Worm (Caenorhabditis elegans) whole organism, L4 larva: ENCODE measurements around the gene ztf-25.

ENCODE experiments used
- F26F4.8 ChIP-seq: fragments of 200-800 bp; sonication (Bioruptor generic); conservative IDR thresholded peaks from 2 replicates; pipeline ENCODE4 v1.3.6; 2022; ENCODE audit warnings: missing genetic modification characterization, missing compliant biosample characterization
- R02D3.7 ChIP-seq: fragments of 150-350 bp; sonication (generic microtip); optimal IDR thresholded peaks from 3 replicates; lab custom pipeline; 2014; ENCODE audit warnings: missing biosample characterization, missing genetic modification characterization
- T20F7.1 ChIP-seq: fragments of 200-800 bp; sonication (Bioruptor generic); optimal IDR thresholded peaks from 2 replicates; lab custom pipeline; 2018; ENCODE audit warnings: mild to moderate bottlenecking, missing genetic modification characterization, missing compliant biosample characterization
- Y75B8A.6 ChIP-seq: fragments of 200-800 bp; sonication (Bioruptor generic); IDR thresholded peaks from 2 replicates; pipeline ENCODE4 v1.3.6; 2022; ENCODE audit warnings: missing genetic modification reagents, missing genetic modification characterization, missing compliant biosample characterization
- ZK337.2 ChIP-seq: fragments of 200-800 bp; sonication (Bioruptor generic); IDR thresholded peaks from 2 replicates; pipeline ENCODE4 v1.3.6; 2022; ENCODE audit warnings: missing genetic modification reagents, missing genetic modification characterization, missing compliant biosample characterization
- aha-1 ChIP-seq: fragments of 150-350 bp; peaks from one replicate; lab custom pipeline; 2014; ENCODE audit warnings: missing biosample characterization, missing genetic modification characterization
- arid-1 ChIP-seq: fragments of 200-800 bp; sonication (Bioruptor generic); conservative IDR thresholded peaks from 2 replicates; pipeline ENCODE4 v1.3.6; 2022; ENCODE audit warnings: missing genetic modification reagents, missing genetic modification characterization, missing compliant biosample characterization
- ceh-44 ChIP-seq: fragments of 200-800 bp; sonication (Bioruptor generic); IDR thresholded peaks from 2 replicates; pipeline ENCODE4 v1.3.6; 2022; ENCODE audit warnings: missing genetic modification reagents, missing genetic modification characterization, missing compliant biosample characterization
- ceh-62 ChIP-seq: sonication (generic microtip); optimal IDR thresholded peaks from 2 replicates; lab custom pipeline; 2017; ENCODE audit warnings: missing biosample characterization, missing genetic modification characterization
- ces-1 ChIP-seq: fragments of 150-350 bp; sonication (generic microtip); optimal IDR thresholded peaks from 4 replicates; lab custom pipeline; 2014; ENCODE audit warnings: missing biosample characterization, missing genetic modification reagents, missing genetic modification characterization
- ctbp-1 ChIP-seq: fragments of 200-800 bp; sonication (Bioruptor generic); IDR thresholded peaks from 2 replicates; pipeline ENCODE4 v1.3.6; 2022; ENCODE audit warnings: missing genetic modification reagents, missing genetic modification characterization, missing compliant biosample characterization
- daf-16 ChIP-seq, 3 experiments: sonication (generic microtip); optimal IDR thresholded peaks; 2 replicates each; lab custom pipeline; 2016 to 2017; ENCODE audit warnings: missing genetic modification characterization in 3 of 3, missing genetic modification reagents in 3 of 3, mild to moderate bottlenecking in 2 of 3, missing compliant biosample characterization in 2 of 3, missing biosample characterization in 1 of 3, moderate library complexity in 1 of 3
- daf-8 ChIP-seq: fragments of 200-800 bp; sonication (Bioruptor generic); IDR thresholded peaks from 2 replicates; pipeline ENCODE4 v1.3.6; 2022; ENCODE audit warnings: missing genetic modification characterization, missing compliant biosample characterization
- dmd-6 ChIP-seq: fragments of 200-800 bp; sonication (Bioruptor generic); IDR thresholded peaks from 2 replicates; pipeline ENCODE4 v1.3.6; 2022; ENCODE audit warnings: missing genetic modification reagents, missing genetic modification characterization, missing compliant biosample characterization
- dmd-8 ChIP-seq: fragments of 200-800 bp; sonication (Bioruptor generic); IDR thresholded peaks from 2 replicates; pipeline ENCODE4 v1.3.6; 2022; ENCODE audit warnings: missing genetic modification characterization, missing compliant biosample characterization
- dmd-9 ChIP-seq: fragments of 200-800 bp; sonication (Bioruptor generic); IDR thresholded peaks from 2 replicates; pipeline ENCODE4 v1.3.6; 2022; ENCODE audit warnings: missing genetic modification reagents, missing genetic modification characterization, missing compliant biosample characterization
- dve-1 ChIP-seq: sonication (generic microtip); optimal IDR thresholded peaks from 2 replicates; lab custom pipeline; 2017; ENCODE audit warnings: antibody characterized with exemption, mild to moderate bottlenecking, missing genetic modification characterization, missing compliant biosample characterization; ENCODE audit not compliant: insufficient read depth
- egl-43 ChIP-seq: fragments of 200-800 bp; sonication (Bioruptor generic); IDR thresholded peaks from 2 replicates; pipeline ENCODE4 v1.3.6; 2022; ENCODE audit warnings: missing genetic modification reagents, missing genetic modification characterization, missing compliant biosample characterization
- gei-8 ChIP-seq: fragments of 200-800 bp; sonication (Bioruptor generic); optimal IDR thresholded peaks from 2 replicates; lab custom pipeline; 2018; ENCODE audit warnings: mild to moderate bottlenecking, missing genetic modification characterization, missing compliant biosample characterization
- hlh-11 ChIP-seq: fragments of 200-800 bp; sonication (Bioruptor generic); optimal IDR thresholded peaks from 2 replicates; lab custom pipeline; 2018; ENCODE audit warnings: mild to moderate bottlenecking, missing genetic modification characterization, missing compliant biosample characterization
- hmg-1.1 ChIP-seq: fragments of 200-800 bp; sonication (Bioruptor generic); IDR thresholded peaks from 2 replicates; pipeline ENCODE4 v1.3.6; 2022; ENCODE audit warnings: missing genetic modification reagents, missing genetic modification characterization, missing compliant biosample characterization
- jun-1 ChIP-seq: fragments of 150-350 bp; optimal IDR thresholded peaks from 2 replicates; lab custom pipeline; 2014; ENCODE audit warnings: missing biosample characterization, missing genetic modification reagents, missing genetic modification characterization
- lim-7 ChIP-seq: fragments of 200-800 bp; sonication (Bioruptor generic); IDR thresholded peaks from 2 replicates; pipeline ENCODE4 v1.3.6; 2022; ENCODE audit warnings: missing genetic modification characterization, missing compliant biosample characterization
- madf-5 ChIP-seq, 2 experiments: fragments of 200-800 bp; sonication (Bioruptor generic); IDR thresholded peaks; 2 replicates each; pipeline ENCODE4 v1.3.6; 2022; ENCODE audit warnings: missing compliant biosample characterization in 2 of 2, missing genetic modification characterization in 2 of 2
- mxl-2 ChIP-seq: fragments of 200-800 bp; sonication (Bioruptor generic); conservative IDR thresholded peaks from 2 replicates; pipeline ENCODE4 v1.3.6; 2022; ENCODE audit warnings: missing genetic modification reagents, missing genetic modification characterization, missing compliant biosample characterization
- mxl-3 ChIP-seq: fragments of 200-800 bp; sonication (Bioruptor generic); optimal IDR thresholded peaks from 2 replicates; lab custom pipeline; 2018; ENCODE audit warnings: mild to moderate bottlenecking, missing genetic modification characterization, missing compliant biosample characterization
- nhr-10 ChIP-seq: fragments of 150-350 bp; optimal IDR thresholded peaks from 2 replicates; lab custom pipeline; 2014; ENCODE audit warnings: missing biosample characterization, missing genetic modification characterization
- nhr-237 ChIP-seq: sonication (generic microtip); optimal IDR thresholded peaks from 2 replicates; lab custom pipeline; 2017; ENCODE audit warnings: missing biosample characterization, missing genetic modification characterization
- nhr-28 ChIP-seq: fragments of 150-350 bp; optimal IDR thresholded peaks from 2 replicates; lab custom pipeline; 2014; ENCODE audit warnings: missing biosample characterization, missing genetic modification characterization
- nhr-41 ChIP-seq: fragments of 200-800 bp; sonication (Bioruptor generic); IDR thresholded peaks from 2 replicates; pipeline ENCODE4 v1.3.6; 2022; ENCODE audit warnings: missing genetic modification reagents, missing genetic modification characterization, missing compliant biosample characterization
- nhr-48 ChIP-seq: sonication (generic microtip); optimal IDR thresholded peaks from 2 replicates; lab custom pipeline; 2016; ENCODE audit warnings: mild to moderate bottlenecking, missing genetic modification characterization, missing compliant biosample characterization
- nhr-6 ChIP-seq: fragments of 150-350 bp; optimal IDR thresholded peaks from 2 replicates; lab custom pipeline; 2014; ENCODE audit warnings: missing biosample characterization, missing genetic modification characterization
- pha-4 ChIP-seq, 2 experiments: fragments of 150-350 bp in 1 of 2; fragments of 200-800 bp in 1 of 2; sonication (Bioruptor generic) in 1 of 2; IDR thresholded peaks in 1 of 2; optimal IDR thresholded peaks in 1 of 2; 2 replicates each; pipeline versions ENCODE4 v1.3.6 to Lab custom; 2014 to 2022; ENCODE audit warnings: missing genetic modification characterization in 2 of 2, missing genetic modification reagents in 2 of 2, missing biosample characterization in 1 of 2, missing compliant biosample characterization in 1 of 2
- php-3 ChIP-seq: fragments of 200-800 bp; sonication (Bioruptor generic); IDR thresholded peaks from 2 replicates; pipeline ENCODE4 v1.3.6; 2022; ENCODE audit warnings: missing genetic modification reagents, missing genetic modification characterization, missing compliant biosample characterization
- pqm-1 ChIP-seq: sonication (generic microtip); optimal IDR thresholded peaks from 2 replicates; lab custom pipeline; 2017; ENCODE audit warnings: missing biosample characterization, missing genetic modification characterization
- rbr-2 ChIP-seq: sonication (generic microtip); optimal IDR thresholded peaks from 2 replicates; lab custom pipeline; 2016; ENCODE audit warnings: missing genotype, missing genetic modification characterization, missing compliant biosample characterization
- saeg-2 ChIP-seq: fragments of 200-800 bp; sonication (Bioruptor generic); IDR thresholded peaks from 2 replicates; pipeline ENCODE4 v1.3.6; 2022; ENCODE audit warnings: missing genetic modification reagents, missing genetic modification characterization, missing compliant biosample characterization
- spr-1 ChIP-seq: sonication (generic microtip); optimal IDR thresholded peaks from 2 replicates; lab custom pipeline; 2016; ENCODE audit warnings: mild to moderate bottlenecking, missing genetic modification characterization, missing compliant biosample characterization
- vab-7 ChIP-seq: fragments of 200-800 bp; sonication (Bioruptor generic); IDR thresholded peaks from 2 replicates; pipeline ENCODE4 v1.3.6; 2022; ENCODE audit warnings: missing genetic modification reagents, missing genetic modification characterization, missing compliant biosample characterization
- zfp-2 ChIP-seq: sonication (generic microtip); optimal IDR thresholded peaks from 2 replicates; lab custom pipeline; 2016; ENCODE audit warnings: mild to moderate bottlenecking, missing genetic modification characterization, missing compliant biosample characterization
- ztf-7 ChIP-seq: fragments of 150-350 bp; optimal IDR thresholded peaks from 2 replicates; lab custom pipeline; 2014; ENCODE audit warnings: missing biosample characterization, missing genetic modification characterization

The ztf-25 gene

DNA sequence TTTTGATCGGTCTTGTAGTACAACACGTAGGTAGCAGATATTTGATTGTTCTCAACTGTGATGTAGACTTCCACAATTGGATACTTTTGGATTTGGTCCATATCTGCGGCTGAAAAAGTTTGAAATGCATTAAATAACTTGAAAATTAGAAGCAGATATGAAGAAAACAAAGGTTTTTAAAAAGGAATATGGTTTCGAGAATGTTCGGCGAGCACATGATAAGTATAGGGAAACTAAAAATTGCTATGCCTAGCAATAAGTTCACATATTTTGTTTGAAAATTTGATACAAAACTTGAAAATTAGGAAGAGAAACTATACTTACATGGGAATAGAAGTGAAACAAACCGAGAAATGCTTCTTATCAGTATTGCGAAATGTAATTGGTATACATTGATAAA lies 14.0 kb downstream of the ztf-25 start, which contains the start of gene Y6G8.5:
Gene Y6G8.5 (minus strand): TSS at position 101 of the 400 bp plus-strand sequence.
- TF ChIP-seq pqm-1 (tag; lab: Kevin White, UChicago) = peak; percentile 64
- no peak for TF ChIP-seq rbr-2 (tag; lab: Kevin White, UChicago)

DNA sequence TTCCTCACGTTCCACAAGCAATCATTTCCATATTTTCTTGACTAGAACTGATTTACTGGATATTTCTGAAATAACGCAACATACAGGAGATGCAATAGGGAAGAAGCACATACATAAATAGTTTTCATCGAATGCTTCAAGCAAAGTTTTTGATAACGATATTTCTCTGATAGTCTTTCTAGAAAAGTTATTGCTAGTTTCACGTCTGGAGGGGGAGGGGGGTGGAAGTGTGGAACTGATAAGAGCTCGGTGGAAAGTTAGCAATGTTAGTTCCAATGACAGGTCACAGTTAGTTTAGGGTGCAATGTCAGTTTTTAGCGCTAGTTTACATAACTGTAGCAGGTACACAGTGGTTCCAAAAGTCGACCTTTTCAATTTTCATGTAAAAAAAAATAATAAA lies 15.2 kb downstream of the ztf-25 start, which contains the start of gene Y6G8.6:
Gene Y6G8.6 (minus strand): TSS at position 98 of the 400 bp plus-strand sequence.
- TF ChIP-seq php-3 (GFP tag; lab: Robert Waterston, UW) (0 out of 2 replicates have a peak, but pooled peaks have one; percentile 42), mxl-3 (GFP tag; lab: Kevin White, UChicago) (no peak), mxl-2 (no peak), Y75B8A.6 (no peak), nhr-6 (tag; lab: Kevin White, UChicago) (no peak), ztf-7 (tag; lab: Kevin White, UChicago) (no peak), dmd-9 (GFP tag; lab: Robert Waterston, UW) (no peak), nhr-28 (peak; percentile 53), dmd-8 (no peak), ces-1 (GFP tag; lab: Kevin White, UChicago) (no peak), pqm-1 (tag; lab: Kevin White, UChicago) (peak; percentile 51), madf-5 (GFP tag; IDR thresholded peaks at IDR 0.05; lab: Robert Waterston, UW) (no peak), dve-1 (tag; lab: Kevin White, UChicago) (no peak), lim-7 (GFP tag; lab: Robert Waterston, UW) (no peak), F26F4.8 (GFP tag; lab: Robert Waterston, UW) (no peak), hmg-1.1 (GFP tag; lab: Robert Waterston, UW) (no peak)

DNA sequence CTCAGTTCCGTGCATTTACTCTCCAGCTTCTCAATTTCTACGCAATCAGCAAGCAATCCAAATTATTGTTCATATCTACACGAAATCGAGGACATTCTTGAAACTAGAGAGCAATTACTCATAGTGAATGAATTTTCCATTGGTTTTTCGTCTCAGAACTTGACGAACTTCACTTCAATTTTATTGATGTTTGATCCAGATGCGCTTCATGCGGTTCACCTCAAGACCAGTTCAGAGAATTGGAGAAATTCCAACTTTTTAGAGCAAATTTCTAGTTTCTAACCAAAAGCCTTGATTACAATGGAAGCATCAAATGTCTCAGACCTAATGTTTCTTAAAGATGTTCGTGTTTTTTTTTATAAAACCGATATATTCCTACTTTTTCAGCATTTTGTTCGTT lies 18.6 kb downstream of the ztf-25 start, which contains the start of gene Y6G8.8:
Gene Y6G8.8 (plus strand): TSS at position 301 of the 400 bp plus-strand sequence.
- TF ChIP-seq nhr-10 (tag; lab: Kevin White, UChicago) = no peak

DNA sequence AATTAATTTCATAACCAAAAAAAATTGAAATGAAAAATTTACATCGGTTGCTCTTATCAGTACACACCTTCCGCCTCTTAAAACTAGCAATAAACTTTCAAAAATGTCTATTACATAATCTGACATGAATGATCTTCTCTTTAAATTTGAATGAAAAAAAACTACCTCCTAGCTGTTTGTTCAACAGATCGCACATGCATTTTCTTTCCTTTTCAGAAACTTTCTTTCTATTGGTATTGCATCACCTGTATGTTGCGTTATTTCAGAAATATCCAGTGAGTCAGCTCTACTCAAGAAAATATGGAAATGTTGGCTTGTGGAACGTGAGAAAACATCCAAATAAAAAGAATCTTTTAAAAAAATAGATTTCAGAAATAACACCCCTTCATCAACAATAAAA lies 21.6 kb downstream of the ztf-25 start, which contains the start of gene F57G4.1:
Gene F57G4.1 (plus strand): TSS at position 301 of the 400 bp plus-strand sequence.
- TF ChIP-seq nhr-41 (GFP tag; lab: Robert Waterston, UW) (no peak), ZK337.2 (GFP tag; lab: Robert Waterston, UW) (no peak), egl-43 (GFP tag; lab: Robert Waterston, UW) (no peak), saeg-2 (GFP tag; lab: Robert Waterston, UW) (no peak), ctbp-1 (no peak), dmd-6 (GFP tag; lab: Robert Waterston, UW) (no peak), spr-1 (tag; lab: Kevin White, UChicago) (no peak), ceh-62 (tag; lab: Kevin White, UChicago) (no peak), aha-1 (tag; lab: Kevin White, UChicago) (no peak), hmg-1.1 (GFP tag; lab: Robert Waterston, UW) (no peak), ceh-44 (no peak), hlh-11 (tag; lab: Kevin White, UChicago) (no peak), pha-4 (GFP tag; IDR thresholded peaks at IDR 0.05; lab: Robert Waterston, UW) (no peak), pha-4 (tag; optimal IDR thresholded peaks at IDR 0.05; lab: Kevin White, UChicago) (no peak), T20F7.1 (GFP tag; lab: Kevin White, UChicago) (no peak), nhr-48 (tag; lab: Kevin White, UChicago) (no peak), R02D3.7 (tag; lab: Kevin White, UChicago) (no peak)

DNA sequence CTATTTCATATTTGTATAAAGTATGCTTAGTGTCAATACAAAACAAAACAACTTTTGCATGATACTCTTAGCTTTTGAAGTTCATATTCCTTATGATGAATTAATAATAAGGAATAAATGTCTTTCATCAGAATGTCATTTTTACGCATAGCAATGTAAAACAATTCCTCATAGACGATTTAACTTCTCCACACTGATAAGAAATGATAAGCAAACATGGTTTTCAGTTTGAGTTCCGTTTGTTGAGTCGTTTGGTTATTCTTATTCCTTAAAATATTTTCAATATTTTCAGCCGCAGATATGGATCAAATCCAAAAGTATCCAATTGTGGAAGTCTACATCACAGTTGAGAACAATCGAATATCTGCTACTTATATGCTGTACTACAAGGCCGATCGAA lies 23.3 kb downstream of the ztf-25 start, which contains the start of gene F57G4.11:
Gene F57G4.11 (plus strand): TSS at position 301 of the 400 bp plus-strand sequence.
- TF ChIP-seq daf-16 (GFP tag; optimal IDR thresholded peaks at IDR 0.05; lab: Kevin White, UChicago) (no peak), daf-16 (tag; optimal IDR thresholded peaks at IDR 0.05; lab: Kevin White, UChicago) (no peak), vab-7 (GFP tag; lab: Robert Waterston, UW) (no peak), jun-1 (no peak), nhr-10 (tag; lab: Kevin White, UChicago) (no peak), ctbp-1 (no peak), gei-8 (GFP tag; lab: Kevin White, UChicago) (no peak), zfp-2 (tag; lab: Kevin White, UChicago) (no peak), daf-8 (GFP tag; lab: Robert Waterston, UW) (no peak), ces-1 (GFP tag; lab: Kevin White, UChicago) (no peak), nhr-237 (no peak), arid-1 (no peak)
- TF ChIP-seq, all 104 proteins: peak for 0
